Worm (Caenorhabditis elegans) whole organism, L3 larva: ENCODE results near the gene F57C2.5.

Experiments used
- R02D3.7 ChIP-seq: fragments of 150-350 bp; optimal IDR thresholded peaks from 2 replicates; lab custom pipeline; 2014; ENCODE audit warnings: missing biosample characterization, missing genetic modification characterization
- ZK546.5 ChIP-seq: sonication (generic microtip); optimal IDR thresholded peaks from 2 replicates; lab custom pipeline; 2017; ENCODE audit warnings: missing biosample characterization, missing genetic modification characterization
- aly-2 ChIP-seq: fragments of 150-350 bp; optimal IDR thresholded peaks from 2 replicates; lab custom pipeline; 2014; ENCODE audit warnings: missing biosample characterization, missing genetic modification characterization
- ama-1 ChIP-seq: fragments of 150-350 bp; optimal IDR thresholded peaks from 2 replicates; lab custom pipeline; 2018
- ceh-16 ChIP-seq: sonication (generic microtip); optimal IDR thresholded peaks from 2 replicates; lab custom pipeline; 2017; ENCODE audit warnings: missing biosample characterization, missing genetic modification characterization
- ceh-28 ChIP-seq: fragments of 150-350 bp; optimal IDR thresholded peaks from 2 replicates; lab custom pipeline; 2014; ENCODE audit warnings: missing biosample characterization, missing genetic modification reagents, missing genetic modification characterization
- ceh-82 ChIP-seq: fragments of 150-350 bp; optimal IDR thresholded peaks from 2 replicates; lab custom pipeline; 2014; ENCODE audit warnings: missing biosample characterization, missing genetic modification characterization
- ceh-9 ChIP-seq: sonication (generic microtip); optimal IDR thresholded peaks from 2 replicates; lab custom pipeline; 2018; ENCODE audit warnings: missing biosample characterization, missing genetic modification characterization
- daf-12 ChIP-seq: fragments of 150-350 bp; optimal IDR thresholded peaks from 2 replicates; lab custom pipeline; 2014; ENCODE audit warnings: missing biosample characterization, missing genetic modification reagents, missing genetic modification characterization
- egl-27 ChIP-seq: sonication (generic microtip); optimal IDR thresholded peaks from 4 replicates; lab custom pipeline; 2017; ENCODE audit warnings: missing biosample characterization, missing genetic modification reagents, missing genetic modification characterization
- egl-5 ChIP-seq: fragments of 150-350 bp; optimal IDR thresholded peaks from 2 replicates; lab custom pipeline; 2017; ENCODE audit warnings: missing biosample characterization, missing genetic modification reagents, missing genetic modification characterization, inconsistent platforms
- elt-1 ChIP-seq: fragments of 150-350 bp; optimal IDR thresholded peaks from 2 replicates; lab custom pipeline; 2014; ENCODE audit warnings: missing biosample characterization, missing genetic modification characterization
- elt-2 ChIP-seq: sonication (generic microtip); optimal IDR thresholded peaks from 2 replicates; lab custom pipeline; 2016; ENCODE audit warnings: missing genetic modification reagents, mild to moderate bottlenecking, missing genetic modification characterization, missing compliant biosample characterization
- elt-3 ChIP-seq, 3 experiments: fragments of 150-350 bp in 1 of 3; sonication (generic microtip) in 2 of 3; optimal IDR thresholded peaks; 2 replicates in 2 of 3; 4 replicates in 1 of 3; lab custom pipeline; 2014 to 2017; ENCODE audit warnings: missing biosample characterization in 3 of 3, missing genetic modification characterization in 3 of 3
- eor-1 ChIP-seq, 2 experiments: fragments of 150-350 bp; optimal IDR thresholded peaks; 2 replicates each; lab custom pipeline; 2014 to 2018; ENCODE audit warnings: missing biosample characterization in 2 of 2, missing genetic modification characterization in 2 of 2
- fkh-10 ChIP-seq: sonication (generic microtip); optimal IDR thresholded peaks from 2 replicates; lab custom pipeline; 2017; ENCODE audit warnings: missing biosample characterization, missing genetic modification reagents, missing genetic modification characterization
- fkh-2 ChIP-seq: fragments of 150-350 bp; optimal IDR thresholded peaks from 2 replicates; lab custom pipeline; 2014; ENCODE audit warnings: missing biosample characterization, missing genetic modification reagents, missing genetic modification characterization
- fos-1 ChIP-seq: fragments of 150-350 bp; optimal IDR thresholded peaks from 2 replicates; lab custom pipeline; 2014; ENCODE audit warnings: missing biosample characterization, missing genetic modification characterization
- hmg-11 ChIP-seq: sonication (generic microtip); optimal IDR thresholded peaks from 2 replicates; lab custom pipeline; 2016; ENCODE audit warnings: missing genetic modification characterization, missing compliant biosample characterization
- jun-1 ChIP-seq: fragments of 150-350 bp; optimal IDR thresholded peaks from 2 replicates; lab custom pipeline; 2014; ENCODE audit warnings: missing biosample characterization, missing genetic modification reagents, missing genetic modification characterization
- lin-15B ChIP-seq: fragments of 150-350 bp; optimal IDR thresholded peaks from 2 replicates; lab custom pipeline; 2014; ENCODE audit warnings: missing biosample characterization, missing genetic modification characterization
- lin-39 ChIP-seq: fragments of 150-350 bp; optimal IDR thresholded peaks from 2 replicates; lab custom pipeline; 2018; ENCODE audit warnings: missing biosample characterization, missing genetic modification reagents, missing genetic modification characterization
- lsy-12 ChIP-seq: sonication (generic microtip); optimal IDR thresholded peaks from 2 replicates; lab custom pipeline; 2016; ENCODE audit warnings: mild to moderate bottlenecking, missing genetic modification characterization, missing compliant biosample characterization
- mdl-1 ChIP-seq: fragments of 150-350 bp; optimal IDR thresholded peaks from 2 replicates; lab custom pipeline; 2014; ENCODE audit warnings: missing biosample characterization, missing genetic modification characterization
- mml-1 ChIP-seq: fragments of 150-350 bp; sonication (generic microtip); optimal IDR thresholded peaks from 3 replicates; lab custom pipeline; 2014; ENCODE audit warnings: missing biosample characterization, missing genetic modification characterization
- nfya-1 ChIP-seq: sonication (generic microtip); optimal IDR thresholded peaks from 2 replicates; lab custom pipeline; 2017; ENCODE audit warnings: missing genetic modification characterization, mild to moderate bottlenecking, missing compliant biosample characterization, antibody characterized with exemption, moderate library complexity; ENCODE audit not compliant: insufficient read depth
- nhr-11 ChIP-seq: fragments of 150-350 bp; optimal IDR thresholded peaks from 2 replicates; lab custom pipeline; 2014; ENCODE audit warnings: missing biosample characterization, missing genetic modification characterization
- nhr-12 ChIP-seq: fragments of 150-350 bp; optimal IDR thresholded peaks from 2 replicates; lab custom pipeline; 2014; ENCODE audit warnings: missing biosample characterization, missing genetic modification characterization
- nhr-23 ChIP-seq: fragments of 150-350 bp; optimal IDR thresholded peaks from 2 replicates; lab custom pipeline; 2014; ENCODE audit warnings: missing biosample characterization, missing genetic modification reagents, missing genetic modification characterization
- nhr-237 ChIP-seq: fragments of 150-350 bp; optimal IDR thresholded peaks from 2 replicates; lab custom pipeline; 2014; ENCODE audit warnings: missing biosample characterization, missing genetic modification characterization
- nhr-25 ChIP-seq: sonication (generic microtip); optimal IDR thresholded peaks from 2 replicates; lab custom pipeline; 2017; ENCODE audit warnings: missing biosample characterization, missing genetic modification characterization
- nhr-28 ChIP-seq: fragments of 150-350 bp; optimal IDR thresholded peaks from 2 replicates; lab custom pipeline; 2014; ENCODE audit warnings: missing biosample characterization, missing genetic modification characterization
- nhr-43 ChIP-seq: sonication (generic microtip); optimal IDR thresholded peaks from 2 replicates; lab custom pipeline; 2016; ENCODE audit warnings: mild to moderate bottlenecking, missing genetic modification characterization, missing compliant biosample characterization; ENCODE audit not compliant: poor library complexity, severe bottlenecking
- nhr-67 ChIP-seq: fragments of 150-350 bp; optimal IDR thresholded peaks from 2 replicates; lab custom pipeline; 2014; ENCODE audit warnings: missing biosample characterization, missing genetic modification characterization
- nhr-76 ChIP-seq: fragments of 150-350 bp; sonication (generic microtip); optimal IDR thresholded peaks from 5 replicates; lab custom pipeline; 2014; ENCODE audit warnings: missing biosample characterization, missing genetic modification characterization
- pha-4 ChIP-seq: fragments of 150-350 bp; optimal IDR thresholded peaks from 2 replicates; lab custom pipeline; 2014; ENCODE audit warnings: missing biosample characterization, missing genetic modification reagents, missing genetic modification characterization
- pqm-1 ChIP-seq: fragments of 150-350 bp; optimal IDR thresholded peaks from 2 replicates; lab custom pipeline; 2017; ENCODE audit warnings: missing biosample characterization, missing genetic modification characterization, inconsistent platforms
- sea-2 ChIP-seq: fragments of 150-350 bp; sonication (generic microtip); optimal IDR thresholded peaks from 4 replicates; lab custom pipeline; 2014; ENCODE audit warnings: missing biosample characterization, missing genetic modification reagents, missing genetic modification characterization
- skn-1 ChIP-seq: fragments of 150-350 bp; optimal IDR thresholded peaks from 2 replicates; lab custom pipeline; 2014; ENCODE audit warnings: missing biosample characterization, missing genetic modification characterization
- snpc-4 ChIP-seq: fragments of 150-350 bp; optimal IDR thresholded peaks from 2 replicates; lab custom pipeline; 2014; ENCODE audit warnings: missing biosample characterization, missing genetic modification characterization
- tbx-2 ChIP-seq: sonication (generic microtip); optimal IDR thresholded peaks from 2 replicates; lab custom pipeline; 2016; ENCODE audit warnings: mild to moderate bottlenecking, missing genetic modification characterization, missing compliant biosample characterization
- unc-39 ChIP-seq: sonication (generic microtip); optimal IDR thresholded peaks from 4 replicates; lab custom pipeline; 2017; ENCODE audit warnings: missing biosample characterization, missing genetic modification characterization
- unc-62 ChIP-seq: fragments of 150-350 bp; sonication (generic microtip); optimal IDR thresholded peaks from 4 replicates; lab custom pipeline; 2014; ENCODE audit warnings: missing biosample characterization, missing genetic modification reagents, missing genetic modification characterization
- zag-1 ChIP-seq: fragments of 150-350 bp; optimal IDR thresholded peaks from 2 replicates; lab custom pipeline; 2014; ENCODE audit warnings: missing biosample characterization, missing genetic modification characterization
- ztf-11 ChIP-seq: fragments of 150-350 bp; optimal IDR thresholded peaks from 2 replicates; lab custom pipeline; 2014; ENCODE audit warnings: missing biosample characterization, missing genetic modification characterization
- ztf-4 ChIP-seq: fragments of 150-350 bp; optimal IDR thresholded peaks from 2 replicates; lab custom pipeline; 2014; ENCODE audit warnings: missing biosample characterization, missing genetic modification characterization

F57C2.5 gene

DNA sequence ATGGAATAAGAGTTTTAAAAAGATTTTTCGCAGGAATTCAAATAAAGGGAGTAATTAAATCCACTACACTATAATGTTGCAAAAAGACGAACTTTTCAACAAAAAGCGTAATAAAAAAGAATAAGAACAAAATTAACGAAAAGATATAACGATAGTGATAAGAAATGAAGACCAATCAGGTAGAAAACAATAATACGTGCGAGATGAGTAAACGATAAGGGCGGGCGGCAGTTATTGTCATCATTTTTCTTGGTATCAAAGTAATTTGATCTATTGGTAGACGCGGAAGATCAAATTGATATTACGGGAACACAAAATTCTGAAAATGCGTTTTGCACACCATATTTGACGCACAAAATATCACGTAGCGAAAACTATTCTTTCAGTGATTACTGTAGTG is 33.6 kb downstream of the F57C2.5 start:
- TF ChIP-seq elt-3 (tag; optimal IDR thresholded peaks at IDR 0.05; lab: Kevin White, UChicago) = peak in 1 of 3 experiments; percentile 17
- peak; percentile 59 for TF ChIP-seq pqm-1
- TF ChIP-seq elt-2 (tag; lab: Kevin White, UChicago) = peak; percentile 65
- TF ChIP-seq nhr-67 = no peak
- TF ChIP-seq tbx-2 (tag; lab: Kevin White, UChicago) = no peak
- TF ChIP-seq skn-1 = peak; percentile 53
- TF ChIP-seq nhr-76 = no peak
- TF ChIP-seq ZK546.5 (tag; lab: Kevin White, UChicago) = no peak

- no peak for TF ChIP-seq fkh-10
Measured at ce11 chrII:14494414-14494463, 33.8 kb downstream of the F57C2.5 start, which contains the start of gene cysl-2. Gene cysl-2, minus strand, starts transcription at chrII:14494451.

ce11 chrII:14494014-14494413 is 34.0 kb downstream of the F57C2.5 start:
- no peak for TF ChIP-seq zag-1 (tag; lab: Kevin White, UChicago)
- TF ChIP-seq ama-1 (lab: Kevin White, UChicago) = peak; percentile 53
- TF ChIP-seq ztf-4 (tag; lab: Kevin White, UChicago) = no peak
- no peak for TF ChIP-seq sea-2 (GFP tag; lab: Kevin White, UChicago)

- TF ChIP-seq nfya-1 (tag; lab: Kevin White, UChicago) = no peak
- peak; percentile 85 for TF ChIP-seq ama-1 (lab: Kevin White, UChicago)
Measured at ce11 chrII:14492592-14493196, 35.3 kb downstream of the F57C2.5 start.

DNA sequence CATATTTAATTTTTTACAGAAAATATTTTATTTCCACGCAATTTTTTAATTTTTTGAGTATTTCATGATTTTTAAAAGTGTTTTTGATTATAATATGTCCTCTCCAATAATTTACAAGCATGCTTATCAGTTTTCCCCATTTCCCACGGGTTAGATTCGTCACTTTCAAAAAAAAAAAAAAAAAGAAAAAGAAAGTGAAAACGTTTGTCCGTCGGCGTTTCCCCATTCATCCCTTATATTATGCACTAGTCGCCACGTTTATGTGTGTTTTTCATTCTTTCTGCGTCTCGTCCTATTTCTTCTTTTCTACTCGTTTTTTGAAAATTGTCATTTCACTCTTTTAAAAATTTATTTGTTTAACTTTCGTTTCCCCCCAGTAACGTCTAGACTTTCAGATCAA is 38.6 kb downstream of the F57C2.5 start, which contains the start of gene vnut-1:
Gene vnut-1 (plus strand): TSS at position 396 of the 400 bp plus-strand sequence.
- TF ChIP-seq R02D3.7 (tag; lab: Kevin White, UChicago) (no peak), unc-62 (GFP tag; lab: Kevin White, UChicago) (no peak), nhr-25 (tag; lab: Kevin White, UChicago) (peak; percentile 9), ceh-16 (tag; lab: Kevin White, UChicago) (no peak), ama-1 (lab: Kevin White, UChicago) (no peak), nfya-1 (tag; lab: Kevin White, UChicago) (peak; percentile 24), hmg-11 (peak; percentile 38), lin-15B (peak; percentile 9), ceh-28 (no peak), elt-3 (tag; optimal IDR thresholded peaks at IDR 0.05; lab: Kevin White, UChicago) (no peak), ztf-4 (tag; lab: Kevin White, UChicago) (no peak), mdl-1 (tag; lab: Kevin White, UChicago) (no peak), lsy-12 (no peak), nhr-67 (no peak), sea-2 (GFP tag; lab: Kevin White, UChicago) (no peak), nhr-12 (tag; lab: Kevin White, UChicago) (no peak), fkh-10 (no peak), nhr-11 (tag; lab: Kevin White, UChicago) (no peak), tbx-2 (tag; lab: Kevin White, UChicago) (no peak), ztf-11 (no peak), fos-1 (tag; lab: Kevin White, UChicago) (no peak), jun-1 (tag; lab: Kevin White, UChicago) (no peak), daf-12 (tag; lab: Kevin White, UChicago) (no peak), egl-27 (no peak), elt-2 (tag; lab: Kevin White, UChicago) (peak; percentile 80), egl-5 (tag; lab: Kevin White, UChicago) (no peak), ceh-82 (tag; lab: Kevin White, UChicago) (no peak), lin-39 (tag; lab: Kevin White, UChicago) (no peak), skn-1 (no peak), nhr-43 (tag; lab: Kevin White, UChicago) (peak; percentile 29), unc-39 (no peak), nhr-76 (no peak), nhr-28 (tag; lab: Kevin White, UChicago) (no peak), aly-2 (no peak), mml-1 (tag; lab: Kevin White, UChicago) (no peak), fkh-2 (no peak), zag-1 (tag; lab: Kevin White, UChicago) (no peak), pqm-1 (peak; percentile 67), eor-1 (tag; optimal IDR thresholded peaks at IDR 0.05; lab: Kevin White, UChicago) (no peak), elt-1 (tag; lab: Kevin White, UChicago) (no peak), snpc-4 (tag; lab: Kevin White, UChicago) (peak; percentile 60), nhr-237 (tag; lab: Kevin White, UChicago) (no peak), ceh-9 (no peak), pha-4 (tag; lab: Kevin White, UChicago) (peak; percentile 50), nhr-23 (tag; lab: Kevin White, UChicago) (peak; percentile 63)
